Fruit fly (Drosophila melanogaster) whole organism, adult: Measurements from ENCODE around the gene Uch-L5.
A peak's percentile ranks its signal among the peaks of the same experiment; 100 is the strongest.

Experiments
- CG14711 ChIP-seq: fragments of 200-800 bp; sonication (Bioruptor generic); optimal IDR thresholded peaks from 2 replicates; lab custom pipeline; 2018; ENCODE audit warnings: missing biosample characterization, mild to moderate bottlenecking, missing genetic modification characterization, moderate library complexity
- CG1620 ChIP-seq: fragments of 200-800 bp; sonication (Bioruptor generic); optimal IDR thresholded peaks from 2 replicates; lab custom pipeline; 2016; ENCODE audit warnings: missing biosample characterization, missing genetic modification characterization
- CG5204 ChIP-seq: fragments of 200-800 bp; sonication (Bioruptor generic); optimal IDR thresholded peaks from 2 replicates; lab custom pipeline; 2016; ENCODE audit warnings: missing biosample characterization, missing genetic modification characterization
- CG7101 ChIP-seq: fragments of 200-800 bp; sonication (Bioruptor generic); optimal IDR thresholded peaks from 2 replicates; lab custom pipeline; 2018; ENCODE audit warnings: missing biosample characterization, mild to moderate bottlenecking, missing genetic modification characterization, moderate library complexity
- Hr96 ChIP-seq: fragments of 200-800 bp; sonication (Bioruptor generic); optimal IDR thresholded peaks from 2 replicates; lab custom pipeline; 2016; ENCODE audit warnings: missing biosample characterization, missing genetic modification characterization
- bab1 ChIP-seq: fragments of 200-800 bp; sonication (Bioruptor generic); optimal IDR thresholded peaks from 3 replicates; lab custom pipeline; 2019; ENCODE audit warnings: missing biosample characterization, mild to moderate bottlenecking, missing genetic modification characterization, moderate library complexity
- kay ChIP-seq: fragments of 200-800 bp; sonication (Bioruptor generic); peaks from one replicate; lab custom pipeline; 2016; ENCODE audit warnings: missing biosample characterization, missing genetic modification characterization, borderline replicate concordance
- ovo ChIP-seq: fragments of 200-800 bp; sonication (Bioruptor generic); optimal IDR thresholded peaks from 2 replicates; lab custom pipeline; 2016; ENCODE audit warnings: missing biosample characterization, missing genetic modification characterization
- pad ChIP-seq: fragments of 200-800 bp; sonication (Bioruptor generic); optimal IDR thresholded peaks from 3 replicates; lab custom pipeline; 2017; ENCODE audit warnings: missing biosample characterization, missing genetic modification characterization, mild to moderate bottlenecking, moderate library complexity, missing genetic modification reagents

- TF ChIP-seq pad (GFP tag; lab: Kevin White, UChicago) (no peak), kay (GFP tag; lab: Kevin White, UChicago) (no peak), CG1620 (GFP tag; lab: Kevin White, UChicago) (no peak), CG14711 (tag; lab: Kevin White, UChicago) (no peak), bab1 (GFP tag; lab: Kevin White, UChicago) (peak; percentile 7), ovo (GFP tag; lab: Kevin White, UChicago) (no peak), CG7101 (tag; lab: Kevin White, UChicago) (no peak), Hr96 (GFP tag; lab: Kevin White, UChicago) (no peak), CG5204 (GFP tag; lab: Kevin White, UChicago) (no peak)
Observed at dm6 chr3L:9497249-9497648, 20.5 kb upstream of the Uch-L5 start.
